Worm (Caenorhabditis elegans) whole organism, mixed stage, embryonic: ENCODE results near the gene Y43D4A.5.

Experiments
- ces-1 ChIP-seq: fragments of 150-350 bp; optimal IDR thresholded peaks from 2 replicates; lab custom pipeline; 2014; ENCODE audit warnings: missing biosample characterization, missing genetic modification reagents, missing genetic modification characterization
- drap-1 ChIP-seq: fragments of 200-800 bp; sonication (Bioruptor generic); optimal IDR thresholded peaks from 3 replicates; lab custom pipeline; 2018; ENCODE audit warnings: mild to moderate bottlenecking, missing genetic modification characterization, missing compliant biosample characterization
- elt-1 ChIP-seq: sonication (generic microtip); optimal IDR thresholded peaks from 2 replicates; lab custom pipeline; 2017; ENCODE audit warnings: missing genetic modification characterization, mild to moderate bottlenecking, missing compliant biosample characterization, antibody characterized with exemption, moderate library complexity, borderline replicate concordance; ENCODE audit not compliant: insufficient read depth
- ham-2 ChIP-seq: fragments of 200-800 bp; sonication (Bioruptor generic); optimal IDR thresholded peaks from 2 replicates; lab custom pipeline; 2018; ENCODE audit warnings: mild to moderate bottlenecking, missing genetic modification characterization, missing compliant biosample characterization
- lin-13 ChIP-seq: fragments of 150-350 bp; optimal IDR thresholded peaks from 2 replicates; lab custom pipeline; 2014; ENCODE audit warnings: missing biosample characterization, missing genetic modification characterization
- mep-1 ChIP-seq: fragments of 150-350 bp; optimal IDR thresholded peaks from 2 replicates; lab custom pipeline; 2017; ENCODE audit warnings: missing biosample characterization, missing genetic modification reagents, missing genetic modification characterization, inconsistent platforms
- nhr-12 ChIP-seq: fragments of 150-350 bp; optimal IDR thresholded peaks from 2 replicates; lab custom pipeline; 2014; ENCODE audit warnings: missing biosample characterization, missing genetic modification characterization
- snpc-4 ChIP-seq: fragments of 150-350 bp; optimal IDR thresholded peaks from 2 replicates; lab custom pipeline; 2014; ENCODE audit warnings: missing biosample characterization, missing genetic modification characterization
- unc-62 ChIP-seq: fragments of 150-350 bp; optimal IDR thresholded peaks from 2 replicates; lab custom pipeline; 2014; ENCODE audit warnings: missing biosample characterization, missing genetic modification reagents, missing genetic modification characterization

- TF ChIP-seq snpc-4 (no peak), unc-62 (no peak), drap-1 (GFP tag; lab: Kevin White, UChicago) (no peak), elt-1 (tag; lab: Kevin White, UChicago) (no peak), nhr-12 (tag; lab: Kevin White, UChicago) (no peak), ces-1 (GFP tag; lab: Kevin White, UChicago) (no peak), mep-1 (tag; lab: Kevin White, UChicago) (no peak), ham-2 (GFP tag; lab: Kevin White, UChicago) (no peak), lin-13 (tag; lab: Kevin White, UChicago) (no peak)
These were observed 53.1 kb downstream of the Y43D4A.5 start, which contains the start of gene Y116A8A.6 for ce11 chrIV:16828698-16829097.
